Fruit fly (Drosophila melanogaster) whole organism, embryonic: ENCODE measurements around the gene Nrd1.

Experiments used
- Bdp1 ChIP-seq: fragments of 200-800 bp; sonication (Bioruptor generic); optimal IDR thresholded peaks from 3 replicates; lab custom pipeline; 2016; ENCODE audit warnings: missing biosample characterization, missing genetic modification characterization
- CG10462 ChIP-seq: fragments of 200-800 bp; sonication (Bioruptor generic); optimal IDR thresholded peaks from 2 replicates; lab custom pipeline; 2016; ENCODE audit warnings: missing biosample characterization, missing genetic modification characterization
- CG12391 ChIP-seq: fragments of 200-800 bp; sonication (Bioruptor generic); optimal IDR thresholded peaks from 3 replicates; lab custom pipeline; 2018; ENCODE audit warnings: missing biosample characterization, mild to moderate bottlenecking, missing genetic modification characterization, moderate library complexity
- CG12769 ChIP-seq: fragments of 200-800 bp; sonication (Bioruptor generic); optimal IDR thresholded peaks from 2 replicates; lab custom pipeline; 2019; ENCODE audit warnings: missing biosample characterization, mild to moderate bottlenecking, missing genetic modification characterization, moderate library complexity
- CG13624 ChIP-seq: fragments of 200-800 bp; sonication (Bioruptor generic); optimal IDR thresholded peaks from 2 replicates; lab custom pipeline; 2016; ENCODE audit warnings: missing biosample characterization, missing genetic modification characterization
- CG14710 ChIP-seq: fragments of 200-800 bp; sonication (Bioruptor generic); optimal IDR thresholded peaks from 3 replicates; lab custom pipeline; 2019; ENCODE audit warnings: missing biosample characterization, mild to moderate bottlenecking, missing genetic modification characterization, moderate library complexity
- CG14860 ChIP-seq: fragments of 200-800 bp; sonication (Bioruptor generic); IDR thresholded peaks from 3 replicates; pipeline ENCODE4 v1.3.6; 2022; ENCODE audit warnings: missing biosample characterization, missing genetic modification characterization; ENCODE audit not compliant: partially characterized antibody
- CG15514 ChIP-seq: fragments of 200-800 bp; sonication (Bioruptor generic); optimal IDR thresholded peaks from 3 replicates; lab custom pipeline; 2017; ENCODE audit warnings: missing biosample characterization, missing genetic modification characterization, mild to moderate bottlenecking, moderate library complexity, missing genetic modification reagents
- CG16779 ChIP-seq: fragments of 200-800 bp; sonication (Bioruptor generic); IDR thresholded peaks from 2 replicates; pipeline ENCODE4 v1.3.6; 2022; ENCODE audit warnings: missing biosample characterization, missing genetic modification characterization
- CG18599 ChIP-seq: fragments of 200-800 bp; sonication (Bioruptor generic); optimal IDR thresholded peaks from 3 replicates; lab custom pipeline; 2017; ENCODE audit warnings: missing biosample characterization, missing genetic modification characterization, mild to moderate bottlenecking, moderate library complexity, missing genetic modification reagents
- CG2875 ChIP-seq: fragments of 200-800 bp; sonication (Bioruptor generic); optimal IDR thresholded peaks from 2 replicates; lab custom pipeline; 2017; ENCODE audit warnings: missing biosample characterization, mild to moderate bottlenecking, missing genetic modification characterization, missing genetic modification reagents
- CG34376 ChIP-seq: fragments of 200-800 bp; sonication (Bioruptor generic); optimal IDR thresholded peaks from 2 replicates; lab custom pipeline; 2018; ENCODE audit warnings: missing biosample characterization, mild to moderate bottlenecking, missing genetic modification characterization
- CG5180 ChIP-seq: fragments of 200-800 bp; sonication (Bioruptor generic); optimal IDR thresholded peaks from 3 replicates; lab custom pipeline; 2017; ENCODE audit warnings: missing biosample characterization, missing genetic modification characterization, mild to moderate bottlenecking, moderate library complexity, missing genetic modification reagents
- CG8359 ChIP-seq: fragments of 200-800 bp; sonication (Bioruptor generic); optimal IDR thresholded peaks from 2 replicates; lab custom pipeline; 2017; ENCODE audit warnings: missing biosample characterization, mild to moderate bottlenecking, missing genetic modification characterization, borderline replicate concordance
- CG8924 ChIP-seq: fragments of 200-800 bp; optimal IDR thresholded peaks from 3 replicates; lab custom pipeline; 2019; ENCODE audit warnings: missing biosample characterization, mild to moderate bottlenecking, missing genetic modification characterization, moderate library complexity
- CG8944 ChIP-seq: fragments of 200-800 bp; sonication (Bioruptor generic); optimal IDR thresholded peaks from 3 replicates; lab custom pipeline; 2016; ENCODE audit warnings: missing biosample characterization, missing genetic modification characterization
- Dek ChIP-seq: fragments of 200-800 bp; sonication (Bioruptor generic); optimal IDR thresholded peaks from 3 replicates; lab custom pipeline; 2019; ENCODE audit warnings: missing biosample characterization, mild to moderate bottlenecking, missing genetic modification characterization, moderate library complexity
- E2f2 ChIP-seq: fragments of 200-800 bp; sonication (Bioruptor generic); IDR thresholded peaks from 2 replicates; pipeline ENCODE4 v1.3.6; 2022; ENCODE audit warnings: missing biosample characterization, missing genetic modification characterization
- Fer1 ChIP-seq: fragments of 200-800 bp; sonication (Bioruptor generic); optimal IDR thresholded peaks from 2 replicates; lab custom pipeline; 2017; ENCODE audit warnings: missing biosample characterization, mild to moderate bottlenecking, missing genetic modification characterization
- Gug ChIP-seq: fragments of 200-800 bp; sonication (Bioruptor generic); IDR thresholded peaks from 4 replicates; pipeline ENCODE4 v1.3.6; 2022; ENCODE audit warnings: missing biosample characterization, missing genetic modification characterization
- Hey ChIP-seq: fragments of 200-800 bp; sonication (Bioruptor generic); optimal IDR thresholded peaks from 3 replicates; lab custom pipeline; 2018; ENCODE audit warnings: missing biosample characterization, mild to moderate bottlenecking, missing genetic modification characterization
- Hmx ChIP-seq: fragments of 200-800 bp; sonication (Bioruptor generic); optimal IDR thresholded peaks from 2 replicates; lab custom pipeline; 2016; ENCODE audit warnings: missing biosample characterization, missing genetic modification characterization
- Jarid2 ChIP-seq: fragments of 200-800 bp; sonication (Bioruptor generic); optimal IDR thresholded peaks from 3 replicates; lab custom pipeline; 2017; ENCODE audit warnings: mild to moderate bottlenecking, missing biosample characterization, missing genetic modification reagents, missing genetic modification characterization
- Med ChIP-seq: fragments of 200-800 bp; sonication (Bioruptor generic); peaks from one replicate; lab custom pipeline; 2016; ENCODE audit warnings: missing biosample characterization, missing genetic modification characterization, mild to moderate bottlenecking, inconsistent platforms, moderate library complexity
- Meics ChIP-seq: fragments of 200-800 bp; sonication (Bioruptor generic); optimal IDR thresholded peaks from 2 replicates; lab custom pipeline; 2017; ENCODE audit warnings: missing biosample characterization, mild to moderate bottlenecking, missing genetic modification characterization
- Myb ChIP-seq: fragments of 200-800 bp; sonication (Bioruptor generic); optimal IDR thresholded peaks from 2 replicates; lab custom pipeline; 2016; ENCODE audit warnings: missing biosample characterization, missing genetic modification characterization
- Nf-YA ChIP-seq: fragments of 200-800 bp; sonication (Bioruptor generic); IDR thresholded peaks from 2 replicates; pipeline ENCODE4 v1.3.6; 2022; ENCODE audit warnings: missing biosample characterization, missing genetic modification characterization
- NfI ChIP-seq: fragments of 200-800 bp; sonication (Bioruptor generic); optimal IDR thresholded peaks from 3 replicates; lab custom pipeline; 2018; ENCODE audit warnings: missing biosample characterization, mild to moderate bottlenecking, missing genetic modification characterization, moderate library complexity
- Oaz ChIP-seq: fragments of 200-800 bp; sonication (Bioruptor generic); IDR thresholded peaks from 2 replicates; pipeline ENCODE4 v1.3.6; 2022; ENCODE audit warnings: missing biosample characterization, missing genetic modification characterization
- Side ChIP-seq: fragments of 200-800 bp; sonication (Bioruptor generic); optimal IDR thresholded peaks from 2 replicates; lab custom pipeline; 2016; ENCODE audit warnings: missing biosample characterization, missing genetic modification characterization
- TFAM ChIP-seq: fragments of 200-800 bp; sonication (Bioruptor generic); optimal IDR thresholded peaks from 2 replicates; lab custom pipeline; 2017; ENCODE audit warnings: missing biosample characterization, missing genetic modification characterization, inconsistent platforms
- Vsx1 ChIP-seq: fragments of 200-800 bp; sonication (Bioruptor generic); optimal IDR thresholded peaks from 2 replicates; lab custom pipeline; 2017; ENCODE audit warnings: missing biosample characterization, mild to moderate bottlenecking, missing genetic modification characterization, missing genetic modification reagents
- Xbp1 ChIP-seq: fragments of 200-800 bp; sonication (Bioruptor generic); optimal IDR thresholded peaks from 3 replicates; lab custom pipeline; 2016; ENCODE audit warnings: missing biosample characterization, mild to moderate bottlenecking, missing genetic modification characterization
- ato ChIP-seq: fragments of 200-800 bp; sonication (Bioruptor generic); IDR thresholded peaks from 2 replicates; pipeline ENCODE4 v1.3.6; 2022; ENCODE audit warnings: missing biosample characterization, missing genetic modification characterization; ENCODE audit not compliant: partially characterized antibody
- bbx ChIP-seq: fragments of 200-800 bp; sonication (Bioruptor generic); IDR thresholded peaks from 2 replicates; pipeline ENCODE4 v1.3.6; 2022; ENCODE audit warnings: missing biosample characterization, missing genetic modification characterization; ENCODE audit not compliant: partially characterized antibody
- dan ChIP-seq: fragments of 200-800 bp; sonication (Bioruptor generic); IDR thresholded peaks from 2 replicates; pipeline ENCODE4 v1.3.6; 2022; ENCODE audit warnings: missing biosample characterization, missing genetic modification characterization
- dysf ChIP-seq: fragments of 200-800 bp; sonication (Bioruptor generic); IDR thresholded peaks from 3 replicates; pipeline ENCODE4 v1.3.6; 2022; ENCODE audit warnings: missing biosample characterization, missing genetic modification characterization
- ems ChIP-seq: fragments of 200-800 bp; sonication (Bioruptor generic); optimal IDR thresholded peaks from 3 replicates; lab custom pipeline; 2016; ENCODE audit warnings: missing biosample characterization, missing genetic modification characterization
- grn ChIP-seq: fragments of 200-800 bp; sonication (Bioruptor generic); optimal IDR thresholded peaks from 3 replicates; lab custom pipeline; 2017; ENCODE audit warnings: missing biosample characterization, missing genetic modification characterization
- kni ChIP-seq: fragments of 200-800 bp; sonication (Bioruptor generic); optimal IDR thresholded peaks from 3 replicates; lab custom pipeline; 2017; ENCODE audit warnings: mild to moderate bottlenecking, missing biosample characterization, missing genetic modification reagents, missing genetic modification characterization
- knrl ChIP-seq: fragments of 200-800 bp; sonication (Bioruptor generic); IDR thresholded peaks from 3 replicates; pipeline ENCODE4 v1.3.6; 2022; ENCODE audit warnings: missing biosample characterization, missing genetic modification characterization; ENCODE audit not compliant: partially characterized antibody
- lmd ChIP-seq: fragments of 200-800 bp; sonication (Bioruptor generic); IDR thresholded peaks from 2 replicates; pipeline ENCODE4 v1.3.6; 2022; ENCODE audit warnings: missing biosample characterization, missing genetic modification characterization
- sr ChIP-seq: fragments of 200-800 bp; sonication (Bioruptor generic); IDR thresholded peaks from 3 replicates; pipeline ENCODE4 v1.3.6; 2022; ENCODE audit warnings: missing biosample characterization, missing genetic modification characterization
- tgo ChIP-seq: fragments of 200-800 bp; sonication (Bioruptor generic); IDR thresholded peaks from 3 replicates; pipeline ENCODE4 v1.3.6; 2022; ENCODE audit warnings: missing biosample characterization, missing genetic modification characterization
- tio ChIP-seq: fragments of 200-800 bp; sonication (Bioruptor generic); optimal IDR thresholded peaks from 2 replicates; lab custom pipeline; 2017; ENCODE audit warnings: missing biosample characterization, missing genetic modification characterization, inconsistent platforms
- tll ChIP-seq, 2 experiments: fragments of 200-800 bp in 1 of 2; fragments of >200 bp in 1 of 2; sonication (Bioruptor generic) in 1 of 2; optimal IDR thresholded peaks; 2 replicates each; lab custom pipeline; 2017 to 2019; ENCODE audit warnings: missing biosample characterization in 2 of 2, missing genetic modification characterization in 2 of 2, mild to moderate bottlenecking in 1 of 2, moderate library complexity in 1 of 2
- trh ChIP-seq: fragments of 200-800 bp; sonication (Bioruptor generic); optimal IDR thresholded peaks from 2 replicates; lab custom pipeline; 2016; ENCODE audit warnings: missing biosample characterization, missing genetic modification characterization
- unpg ChIP-seq: fragments of 200-800 bp; sonication (Bioruptor generic); optimal IDR thresholded peaks from 3 replicates; lab custom pipeline; 2018; ENCODE audit warnings: missing biosample characterization, mild to moderate bottlenecking, missing genetic modification characterization, moderate library complexity
- usp ChIP-seq: fragments of >200 bp; optimal IDR thresholded peaks from 2 replicates; lab custom pipeline; 2017; ENCODE audit warnings: missing biosample characterization, missing genetic modification characterization
- yki ChIP-seq: fragments of >200 bp; optimal IDR thresholded peaks from 3 replicates; lab custom pipeline; 2018
- zen2 ChIP-seq: fragments of 200-800 bp; sonication (Bioruptor generic); IDR thresholded peaks from 3 replicates; pipeline ENCODE4 v1.3.6; 2022; ENCODE audit warnings: missing biosample characterization, missing genetic modification characterization; ENCODE audit not compliant: partially characterized antibody

Nrd1 gene

DNA sequence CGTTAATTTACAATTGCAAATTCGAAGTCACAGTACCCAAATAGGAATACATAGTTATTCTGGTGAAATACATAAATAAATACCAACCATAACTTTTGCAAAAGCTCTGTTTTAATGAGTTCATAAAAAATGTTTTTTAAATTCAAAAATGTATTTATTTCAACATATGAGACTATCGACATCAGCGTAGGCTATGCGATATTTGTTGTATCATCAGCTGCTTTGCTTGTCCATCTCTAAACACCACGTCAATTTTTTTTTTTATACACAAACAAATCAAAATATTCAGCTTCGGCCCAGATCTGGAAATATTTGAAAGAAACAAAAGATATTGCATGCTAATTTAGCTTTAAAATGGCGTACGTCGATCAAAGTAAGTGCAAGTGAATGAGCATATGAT, 19.4 kb upstream of the Nrd1 start, which contains the start of gene CG1840 (continued):
- TF ChIP-seq Jarid2 (GFP tag; lab: Kevin White, UChicago): no peak
- peak; percentile 69; the same call in 2 of the 3 replicates for TF ChIP-seq knrl (GFP tag; lab: Robert Waterston, UW)
- TF ChIP-seq CG8944 (GFP tag; lab: Kevin White, UChicago): no peak
- peak; percentile 15 for TF ChIP-seq CG12391 (tag; lab: Kevin White, UChicago)
- TF ChIP-seq CG18599 (GFP tag; lab: Kevin White, UChicago): no peak
- no peak for TF ChIP-seq yki (lab: Kevin White, UChicago)
- TF ChIP-seq dysf: no peak
- no peak for TF ChIP-seq sr (GFP tag; lab: Robert Waterston, UW)
- no peak for TF ChIP-seq usp (GFP tag; lab: Kevin White, UChicago)
- TF ChIP-seq CG34376: peak; percentile 8
- TF ChIP-seq CG14710 (tag; lab: Kevin White, UChicago): peak; percentile 26
- no peak for TF ChIP-seq grn (GFP tag; lab: Kevin White, UChicago)
- TF ChIP-seq E2f2 (GFP tag; lab: Robert Waterston, UW): 0 out of 2 replicates have a peak, but pooled peaks have one; percentile 20
- TF ChIP-seq Fer1 (GFP tag; lab: Kevin White, UChicago): no peak
- no peak for TF ChIP-seq Hey
- TF ChIP-seq CG2875 (GFP tag; lab: Kevin White, UChicago): no peak
- TF ChIP-seq Hmx: no peak
- TF ChIP-seq TFAM (GFP tag; lab: Kevin White, UChicago): no peak
- TF ChIP-seq Med (GFP tag; lab: Kevin White, UChicago): peak; percentile 74
- TF ChIP-seq Gug (GFP tag; lab: Robert Waterston, UW): no peak
- no peak for TF ChIP-seq CG16779 (GFP tag; lab: Robert Waterston, UW)
- no peak for TF ChIP-seq CG12769 (tag; lab: Kevin White, UChicago)
- no peak for TF ChIP-seq lmd (GFP tag; lab: Robert Waterston, UW)
- no peak for TF ChIP-seq tio
- no peak for TF ChIP-seq CG8924 (tag; lab: Kevin White, UChicago)
- no peak for TF ChIP-seq CG5180 (GFP tag; lab: Kevin White, UChicago)
- no peak for TF ChIP-seq NfI (GFP tag; lab: Kevin White, UChicago)
- TF ChIP-seq unpg (GFP tag; lab: Kevin White, UChicago): no peak
- TF ChIP-seq ems (GFP tag; lab: Kevin White, UChicago): no peak
- TF ChIP-seq Nf-YA: no peak
- TF ChIP-seq trh (GFP tag; lab: Kevin White, UChicago): no peak
- peak; percentile 53 for TF ChIP-seq CG15514
- no peak for TF ChIP-seq dan (GFP tag; lab: Robert Waterston, UW)
- TF ChIP-seq tll (GFP tag; optimal IDR thresholded peaks at IDR 0.05; lab: Kevin White, UChicago): no peak
- TF ChIP-seq Dek: no peak
- no peak for TF ChIP-seq tgo (GFP tag; lab: Robert Waterston, UW)
- no peak for TF ChIP-seq CG10462 (GFP tag; lab: Kevin White, UChicago)
- no peak for TF ChIP-seq Meics (GFP tag; lab: Kevin White, UChicago)
- TF ChIP-seq Side (GFP tag; lab: Kevin White, UChicago): no peak
- no peak for TF ChIP-seq Myb (GFP tag; lab: Kevin White, UChicago)
- no peak for TF ChIP-seq Bdp1 (GFP tag; lab: Kevin White, UChicago)
- no peak for TF ChIP-seq CG13624 (GFP tag; lab: Kevin White, UChicago)
- peak; percentile 67; the same call in 1 of the 3 replicates for TF ChIP-seq zen2
- TF ChIP-seq bbx (GFP tag; lab: Robert Waterston, UW): peak; percentile 74
- TF ChIP-seq ato (GFP tag; lab: Robert Waterston, UW): peak; percentile 70; the same call in 1 of the 2 replicates
- no peak for TF ChIP-seq Oaz
- no peak for TF ChIP-seq kni (GFP tag; lab: Kevin White, UChicago)
- TF ChIP-seq CG14860 (GFP tag; lab: Robert Waterston, UW): peak; percentile 55; the same call in 2 of the 3 replicates
- peak; percentile 76 for TF ChIP-seq Xbp1 (GFP tag; lab: Kevin White, UChicago)
- TF ChIP-seq Vsx1 (GFP tag; lab: Kevin White, UChicago): no peak
- TF ChIP-seq CG8359: no peak
